Fruit fly (Drosophila melanogaster) whole organism, prepupa: ENCODE data around the gene Mst87F.

Experiments
- Blimp-1 ChIP-seq: fragments of 200-800 bp; sonication (Bioruptor generic); optimal IDR thresholded peaks from 3 replicates; lab custom pipeline; 2017; ENCODE audit warnings: missing biosample characterization, missing genetic modification characterization, mild to moderate bottlenecking, moderate library complexity, missing genetic modification reagents
- CG10631 ChIP-seq: fragments of 200-800 bp; sonication (Bioruptor generic); optimal IDR thresholded peaks from 2 replicates; lab custom pipeline; 2016; ENCODE audit warnings: missing biosample characterization, missing genetic modification characterization
- CG10669 ChIP-seq: fragments of 200-800 bp; sonication (Bioruptor generic); optimal IDR thresholded peaks from 3 replicates; lab custom pipeline; 2018; ENCODE audit warnings: missing biosample characterization, mild to moderate bottlenecking, missing genetic modification characterization, moderate library complexity
- CG11294 ChIP-seq: fragments of 200-800 bp; sonication (Bioruptor generic); IDR thresholded peaks from 2 replicates; pipeline ENCODE4 v1.3.6; 2022; ENCODE audit warnings: missing biosample characterization, missing genetic modification characterization
- CG11762 ChIP-seq: fragments of 200-800 bp; sonication (Bioruptor generic); optimal IDR thresholded peaks from 3 replicates; lab custom pipeline; 2016; ENCODE audit warnings: missing biosample characterization, missing genetic modification characterization; ENCODE audit not compliant: insufficient read depth
- CG15336 ChIP-seq: fragments of 200-800 bp; sonication (Bioruptor generic); IDR thresholded peaks from 2 replicates; pipeline ENCODE4 v1.3.6; 2022; ENCODE audit warnings: missing biosample characterization, missing genetic modification characterization
- CG1621 ChIP-seq: fragments of 200-800 bp; sonication (Bioruptor generic); optimal IDR thresholded peaks from 3 replicates; lab custom pipeline; 2018; ENCODE audit warnings: missing biosample characterization, mild to moderate bottlenecking, missing genetic modification characterization
- CG16779 ChIP-seq: fragments of 200-800 bp; sonication (Bioruptor generic); optimal IDR thresholded peaks from 3 replicates; lab custom pipeline; 2017; ENCODE audit warnings: missing biosample characterization, mild to moderate bottlenecking, missing genetic modification characterization
- CG4318 ChIP-seq: fragments of 200-800 bp; sonication (Bioruptor generic); optimal IDR thresholded peaks from 3 replicates; lab custom pipeline; 2017; ENCODE audit warnings: missing biosample characterization, mild to moderate bottlenecking, missing genetic modification characterization
- CG6163 ChIP-seq: fragments of 200-800 bp; sonication (Bioruptor generic); IDR thresholded peaks from 3 replicates; pipeline ENCODE4 v1.3.6; 2022; ENCODE audit warnings: missing biosample characterization, missing genetic modification characterization
- CG6276 ChIP-seq: fragments of 200-800 bp; sonication (Bioruptor generic); optimal IDR thresholded peaks from 2 replicates; lab custom pipeline; 2017; ENCODE audit warnings: missing biosample characterization, mild to moderate bottlenecking, missing genetic modification characterization
- CG6808 ChIP-seq: fragments of 200-800 bp; sonication (Bioruptor generic); optimal IDR thresholded peaks from 3 replicates; lab custom pipeline; 2017; ENCODE audit warnings: missing biosample characterization, missing genetic modification characterization, mild to moderate bottlenecking, moderate library complexity, missing genetic modification reagents
- CG6854 ChIP-seq: fragments of 200-800 bp; sonication (Bioruptor generic); optimal IDR thresholded peaks from 2 replicates; lab custom pipeline; 2017; ENCODE audit warnings: missing biosample characterization, mild to moderate bottlenecking, missing genetic modification characterization
- CG7368 ChIP-seq: fragments of 200-800 bp; sonication (Bioruptor generic); optimal IDR thresholded peaks from 3 replicates; lab custom pipeline; 2016; ENCODE audit warnings: missing biosample characterization, missing genetic modification characterization
- CG8119 ChIP-seq: fragments of 200-800 bp; sonication (Bioruptor generic); IDR thresholded peaks from 3 replicates; pipeline ENCODE4 v1.3.6; 2022; ENCODE audit warnings: missing biosample characterization, missing genetic modification characterization
- CG8632 ChIP-seq: fragments of 200-800 bp; sonication (Bioruptor generic); optimal IDR thresholded peaks from 3 replicates; lab custom pipeline; 2016; ENCODE audit warnings: missing biosample characterization, missing genetic modification characterization
- CG9139 ChIP-seq: fragments of 200-800 bp; sonication (Bioruptor generic); optimal IDR thresholded peaks from 3 replicates; lab custom pipeline; 2017; ENCODE audit warnings: missing biosample characterization, mild to moderate bottlenecking, missing genetic modification characterization
- Eip78C ChIP-seq: fragments of 200-800 bp; sonication (Bioruptor generic); peaks from one replicate; lab custom pipeline; 2016; ENCODE audit warnings: missing biosample characterization, missing genetic modification characterization
- Ets21C ChIP-seq: fragments of 200-800 bp; sonication (Bioruptor generic); optimal IDR thresholded peaks from 3 replicates; lab custom pipeline; 2016; ENCODE audit warnings: missing biosample characterization, missing genetic modification characterization
- Ets96B ChIP-seq: fragments of 200-800 bp; optimal IDR thresholded peaks from 2 replicates; lab custom pipeline; 2019; ENCODE audit warnings: missing biosample characterization, mild to moderate bottlenecking, missing genetic modification characterization, moderate library complexity
- Gug ChIP-seq: fragments of 200-800 bp; sonication (Bioruptor generic); IDR thresholded peaks from 2 replicates; pipeline ENCODE4 v1.3.6; 2022; ENCODE audit warnings: missing biosample characterization, missing genetic modification characterization
- Hr4 ChIP-seq: fragments of 200-800 bp; sonication (Bioruptor generic); optimal IDR thresholded peaks from 3 replicates; lab custom pipeline; 2016; ENCODE audit warnings: missing biosample characterization, missing genetic modification characterization
- Lpt ChIP-seq: fragments of 200-800 bp; sonication (Bioruptor generic); optimal IDR thresholded peaks from 3 replicates; lab custom pipeline; 2016; ENCODE audit warnings: missing biosample characterization, missing genetic modification characterization
- Met ChIP-seq: fragments of 200-800 bp; sonication (Bioruptor generic); optimal IDR thresholded peaks from 3 replicates; lab custom pipeline; 2016; ENCODE audit warnings: missing biosample characterization, missing genetic modification characterization
- OdsH ChIP-seq: fragments of 200-800 bp; sonication (Bioruptor generic); optimal IDR thresholded peaks from 3 replicates; lab custom pipeline; 2016; ENCODE audit warnings: missing biosample characterization, missing genetic modification characterization
- Sox102F ChIP-seq: fragments of 200-800 bp; sonication (Bioruptor generic); optimal IDR thresholded peaks from 2 replicates; lab custom pipeline; 2016; ENCODE audit warnings: missing biosample characterization, mild to moderate bottlenecking, missing genetic modification characterization
- Sox14 ChIP-seq: fragments of 200-800 bp; sonication (Bioruptor generic); optimal IDR thresholded peaks from 3 replicates; lab custom pipeline; 2016; ENCODE audit warnings: missing biosample characterization, missing genetic modification characterization
- Sox15 ChIP-seq: fragments of 200-800 bp; sonication (Bioruptor generic); optimal IDR thresholded peaks from 3 replicates; lab custom pipeline; 2016; ENCODE audit warnings: missing biosample characterization, missing genetic modification characterization
- achi ChIP-seq: fragments of 200-800 bp; sonication (Bioruptor generic); optimal IDR thresholded peaks from 3 replicates; lab custom pipeline; 2016; ENCODE audit warnings: missing biosample characterization, missing genetic modification characterization
- cyc ChIP-seq: fragments of 200-800 bp; sonication (Bioruptor generic); optimal IDR thresholded peaks from 3 replicates; lab custom pipeline; 2016; ENCODE audit warnings: missing biosample characterization, missing genetic modification characterization
- dac ChIP-seq: fragments of 200-800 bp; sonication (Bioruptor generic); optimal IDR thresholded peaks from 2 replicates; lab custom pipeline; 2017; ENCODE audit warnings: missing biosample characterization, mild to moderate bottlenecking, missing genetic modification characterization
- eg ChIP-seq: fragments of 200-800 bp; sonication (Bioruptor generic); IDR thresholded peaks from 3 replicates; pipeline ENCODE4 v1.3.6; 2022; ENCODE audit warnings: missing biosample characterization, missing genetic modification characterization
- fd59A ChIP-seq: fragments of 200-800 bp; sonication (Bioruptor generic); optimal IDR thresholded peaks from 2 replicates; lab custom pipeline; 2017; ENCODE audit warnings: missing biosample characterization, mild to moderate bottlenecking, missing genetic modification characterization, missing genetic modification reagents
- fkh ChIP-seq: fragments of 200-800 bp; sonication (Bioruptor generic); optimal IDR thresholded peaks from 3 replicates; lab custom pipeline; 2017; ENCODE audit warnings: missing biosample characterization, mild to moderate bottlenecking, missing genetic modification characterization, moderate library complexity
- net ChIP-seq: fragments of 200-800 bp; sonication (Bioruptor generic); optimal IDR thresholded peaks from 3 replicates; lab custom pipeline; 2016; ENCODE audit warnings: missing biosample characterization, missing genetic modification characterization
- pdm3 ChIP-seq: fragments of 200-800 bp; sonication (Bioruptor generic); optimal IDR thresholded peaks from 3 replicates; lab custom pipeline; 2016; ENCODE audit warnings: missing biosample characterization, missing genetic modification characterization
- salr ChIP-seq, 2 experiments: fragments of 200-800 bp; sonication (Bioruptor generic); optimal IDR thresholded peaks; 3 replicates each; lab custom pipeline; 2016 to 2018; ENCODE audit warnings: missing biosample characterization in 2 of 2, missing genetic modification characterization in 2 of 2, mild to moderate bottlenecking in 1 of 2
- spab ChIP-seq: fragments of 200-800 bp; sonication (Bioruptor generic); optimal IDR thresholded peaks from 2 replicates; lab custom pipeline; 2017; ENCODE audit warnings: missing biosample characterization, mild to moderate bottlenecking, missing genetic modification characterization, missing genetic modification reagents
- ss ChIP-seq, 2 experiments: fragments of 200-800 bp; sonication (Bioruptor generic); optimal IDR thresholded peaks; 2 replicates in 1 of 2; 3 replicates in 1 of 2; lab custom pipeline; 2017 to 2018; ENCODE audit warnings: mild to moderate bottlenecking in 2 of 2, missing biosample characterization in 2 of 2, missing genetic modification characterization in 2 of 2, moderate library complexity in 1 of 2
- svp ChIP-seq: fragments of 200-800 bp; sonication (Bioruptor generic); peaks from one replicate; lab custom pipeline; 2016; ENCODE audit warnings: missing biosample characterization, missing genetic modification characterization
- topi ChIP-seq: fragments of 200-800 bp; sonication (Bioruptor generic); optimal IDR thresholded peaks from 3 replicates; lab custom pipeline; 2016; ENCODE audit warnings: missing biosample characterization, missing genetic modification characterization

Gene Mst87F

dm6 chr3R:13822602-13823220 is 5.1 kb downstream of the Mst87F start (continued):
- TF ChIP-seq salr (GFP tag; optimal IDR thresholded peaks at IDR 0.05; lab: Kevin White, UChicago) (peak in 1 of 2 experiments; percentile 3), Lpt (GFP tag; lab: Kevin White, UChicago) (no peak), cyc (GFP tag; lab: Kevin White, UChicago) (peak; percentile 4), fd59A (no peak), CG6808 (no peak), CG10669 (GFP tag; lab: Kevin White, UChicago) (no peak), CG6163 (GFP tag; lab: Robert Waterston, UW) (0 out of 3 replicates have a peak, but pooled peaks have one; percentile 17)
- TF ChIP-seq, all 60 proteins: peak for 21

dm6 chr3R:13820483-13820882 is 7.3 kb downstream of the Mst87F start:
- no peak for TF ChIP-seq CG7368 (GFP tag; lab: Kevin White, UChicago)
- peak; percentile 83 for TF ChIP-seq fkh (GFP tag; lab: Kevin White, UChicago)
- TF ChIP-seq Blimp-1 (GFP tag; lab: Kevin White, UChicago) = no peak

dm6 chr3R:13819037-13819436 is 8.8 kb downstream of the Mst87F start:
- no peak for TF ChIP-seq ss (GFP tag; optimal IDR thresholded peaks at IDR 0.05; lab: Kevin White, UChicago)
- TF ChIP-seq CG8119 (GFP tag; lab: Robert Waterston, UW) = 0 out of 3 replicates have a peak, but pooled peaks have one; percentile 12
- TF ChIP-seq fkh (GFP tag; lab: Kevin White, UChicago) = peak; percentile 78
- no peak for TF ChIP-seq CG9139 (GFP tag; lab: Kevin White, UChicago)
- TF ChIP-seq, all 60 proteins: peak for 2

dm6 chr3R:13817480-13818305 is 10.1 kb downstream of the Mst87F start:
- TF ChIP-seq CG6854 (GFP tag; lab: Kevin White, UChicago) (no peak), Hr4 (GFP tag; lab: Kevin White, UChicago) (peak; percentile 81), CG9139 (GFP tag; lab: Kevin White, UChicago) (no peak), CG6808 (no peak), Eip78C (peak; percentile 49), CG7368 (GFP tag; lab: Kevin White, UChicago) (no peak), CG8119 (GFP tag; lab: Robert Waterston, UW) (peak; percentile 83), CG6163 (GFP tag; lab: Robert Waterston, UW) (peak; percentile 7; the same call in 1 of the 3 replicates), Met (GFP tag; lab: Kevin White, UChicago) (peak; percentile 28), Ets96B (tag; lab: Kevin White, UChicago) (no peak), fkh (GFP tag; lab: Kevin White, UChicago) (peak; percentile 65), Sox102F (GFP tag; lab: Kevin White, UChicago) (peak; percentile 5), Ets21C (GFP tag; lab: Kevin White, UChicago) (no peak), fd59A (no peak), Sox14 (GFP tag; lab: Kevin White, UChicago) (no peak), net (GFP tag; lab: Kevin White, UChicago) (no peak), pdm3 (GFP tag; lab: Kevin White, UChicago) (peak; percentile 2), Sox15 (GFP tag; lab: Kevin White, UChicago) (no peak), CG8632 (GFP tag; lab: Kevin White, UChicago) (no peak), CG1621 (tag; lab: Kevin White, UChicago) (no peak), OdsH (GFP tag; lab: Kevin White, UChicago) (peak; percentile 41), spab (GFP tag; lab: Kevin White, UChicago) (no peak), CG10631 (GFP tag; lab: Kevin White, UChicago) (no peak), CG4318 (peak; percentile 78), topi (GFP tag; lab: Kevin White, UChicago) (no peak), eg (GFP tag; lab: Robert Waterston, UW) (peak; percentile 69), CG15336 (GFP tag; lab: Robert Waterston, UW) (peak; percentile 68), dac (peak; percentile 76), achi (GFP tag; lab: Kevin White, UChicago) (peak; percentile 2), CG11762 (GFP tag; lab: Kevin White, UChicago) (no peak), CG6276 (peak; percentile 69), CG11294 (no peak), CG16779 (no peak), Gug (GFP tag; lab: Robert Waterston, UW) (peak; percentile 34; the same call in 1 of the 2 replicates), svp (peak; percentile 63)
